Fruit fly (Drosophila melanogaster) whole organism, embryonic: ENCODE measurements around the gene Abl.

Experiments
- Abd-B ChIP-seq: fragments of 200-800 bp; sonication (Bioruptor generic); optimal IDR thresholded peaks from 2 replicates; lab custom pipeline; 2018; ENCODE audit warnings: missing biosample characterization, mild to moderate bottlenecking, missing genetic modification characterization, moderate library complexity
- Atf3 ChIP-seq: fragments of 200-800 bp; sonication (Bioruptor generic); optimal IDR thresholded peaks from 3 replicates; lab custom pipeline; 2016; ENCODE audit warnings: missing biosample characterization, missing genetic modification characterization
- Atf6 ChIP-seq: fragments of 200-800 bp; sonication (Bioruptor generic); IDR thresholded peaks from 2 replicates; pipeline ENCODE4 v1.3.6; 2022; ENCODE audit warnings: missing biosample characterization, missing genetic modification characterization
- Blimp-1 ChIP-seq: fragments of 200-800 bp; sonication (Bioruptor generic); optimal IDR thresholded peaks from 3 replicates; lab custom pipeline; 2018; ENCODE audit warnings: missing biosample characterization, missing genetic modification characterization, mild to moderate bottlenecking, moderate library complexity, missing genetic modification reagents
- C15 ChIP-seq: fragments of 200-800 bp; sonication (Bioruptor generic); IDR thresholded peaks from 3 replicates; pipeline ENCODE4 v1.3.6; 2022; ENCODE audit warnings: missing biosample characterization, missing genetic modification characterization
- CG10267 ChIP-seq: fragments of 200-800 bp; sonication (Bioruptor generic); optimal IDR thresholded peaks from 2 replicates; lab custom pipeline; 2018; ENCODE audit warnings: missing biosample characterization, mild to moderate bottlenecking, missing genetic modification characterization, moderate library complexity
- CG11456 ChIP-seq: fragments of 200-800 bp; sonication (Bioruptor generic); IDR thresholded peaks from 3 replicates; pipeline ENCODE4 v1.3.6; 2022; ENCODE audit warnings: missing biosample characterization, missing genetic modification characterization
- CG12155 ChIP-seq: fragments of 200-800 bp; sonication (Bioruptor generic); optimal IDR thresholded peaks from 3 replicates; lab custom pipeline; 2016; ENCODE audit warnings: missing biosample characterization, missing genetic modification characterization
- CG12299 ChIP-seq: fragments of 200-800 bp; sonication (Bioruptor generic); optimal IDR thresholded peaks from 2 replicates; lab custom pipeline; 2018; ENCODE audit warnings: missing biosample characterization, mild to moderate bottlenecking, missing genetic modification characterization
- CG13287 ChIP-seq: fragments of 200-800 bp; sonication (Bioruptor generic); IDR thresholded peaks from 2 replicates; pipeline ENCODE4 v1.3.6; 2022; ENCODE audit warnings: missing biosample characterization, missing genetic modification characterization; ENCODE audit not compliant: partially characterized antibody
- CG13296 ChIP-seq: fragments of 200-800 bp; sonication (Bioruptor generic); optimal IDR thresholded peaks from 3 replicates; lab custom pipeline; 2018; ENCODE audit warnings: missing biosample characterization, mild to moderate bottlenecking, missing genetic modification characterization
- CG13775 ChIP-seq: fragments of 200-800 bp; sonication (Bioruptor generic); optimal IDR thresholded peaks from 3 replicates; lab custom pipeline; 2017; ENCODE audit warnings: missing biosample characterization, mild to moderate bottlenecking, missing genetic modification characterization
- CG14667 ChIP-seq: fragments of 200-800 bp; sonication (Bioruptor generic); IDR thresholded peaks from 2 replicates; pipeline ENCODE4 v1.3.6; 2022; ENCODE audit warnings: missing biosample characterization, missing genetic modification characterization
- CG17186 ChIP-seq: fragments of 200-800 bp; sonication (Bioruptor generic); optimal IDR thresholded peaks from 3 replicates; lab custom pipeline; 2017; ENCODE audit warnings: missing biosample characterization, missing genetic modification reagents, missing genetic modification characterization
- CG17802 ChIP-seq: fragments of 200-800 bp; sonication (Bioruptor generic); optimal IDR thresholded peaks from 2 replicates; lab custom pipeline; 2018; ENCODE audit warnings: missing biosample characterization, mild to moderate bottlenecking, missing genetic modification characterization, moderate library complexity
- CG2889 ChIP-seq: fragments of 200-800 bp; sonication (Bioruptor generic); IDR thresholded peaks from 3 replicates; pipeline ENCODE4 v1.3.6; 2022; ENCODE audit warnings: missing biosample characterization, missing genetic modification characterization
- CG33213 ChIP-seq: fragments of 200-800 bp; sonication (Bioruptor generic); optimal IDR thresholded peaks from 3 replicates; lab custom pipeline; 2016; ENCODE audit warnings: missing biosample characterization, missing genetic modification characterization
- CG3847 ChIP-seq: fragments of 200-800 bp; sonication (Bioruptor generic); IDR thresholded peaks from 2 replicates; pipeline ENCODE4 v1.3.6; 2022; ENCODE audit warnings: missing biosample characterization, missing genetic modification characterization
- CG4424 ChIP-seq: fragments of 200-800 bp; sonication (Bioruptor generic); optimal IDR thresholded peaks from 3 replicates; lab custom pipeline; 2016; ENCODE audit warnings: missing biosample characterization, missing genetic modification characterization
- CG5953 ChIP-seq: fragments of 200-800 bp; sonication (Bioruptor generic); IDR thresholded peaks from 2 replicates; pipeline ENCODE4 v1.3.6; 2022; ENCODE audit warnings: missing biosample characterization, missing genetic modification characterization
- CG7963 ChIP-seq: fragments of 200-800 bp; sonication (Bioruptor generic); IDR thresholded peaks from 3 replicates; pipeline ENCODE4 v1.3.6; 2022; ENCODE audit warnings: missing biosample characterization, missing genetic modification characterization; ENCODE audit not compliant: partially characterized antibody
- CG7987 ChIP-seq: fragments of 200-800 bp; sonication (Bioruptor generic); optimal IDR thresholded peaks from 2 replicates; lab custom pipeline; 2018; ENCODE audit warnings: missing biosample characterization, mild to moderate bottlenecking, missing genetic modification characterization, moderate library complexity
- D19A ChIP-seq: fragments of 200-800 bp; optimal IDR thresholded peaks from 3 replicates; lab custom pipeline; 2019; ENCODE audit warnings: missing biosample characterization, mild to moderate bottlenecking, missing genetic modification characterization, moderate library complexity
- Dad ChIP-seq: fragments of 200-800 bp; sonication (Bioruptor generic); optimal IDR thresholded peaks from 3 replicates; lab custom pipeline; 2016; ENCODE audit warnings: missing biosample characterization, missing genetic modification characterization
- Ets65A ChIP-seq: fragments of 200-800 bp; sonication (Bioruptor generic); peaks from one replicate; lab custom pipeline; 2016; ENCODE audit warnings: missing biosample characterization, missing genetic modification characterization
- HHEX ChIP-seq: fragments of 200-800 bp; sonication (Bioruptor generic); optimal IDR thresholded peaks from 3 replicates; lab custom pipeline; 2017; ENCODE audit warnings: missing biosample characterization, mild to moderate bottlenecking, missing genetic modification characterization, missing genetic modification reagents
- Hr3 ChIP-seq: fragments of 200-800 bp; sonication (Bioruptor generic); optimal IDR thresholded peaks from 3 replicates; lab custom pipeline; 2016; ENCODE audit warnings: missing biosample characterization, missing genetic modification characterization
- Hr78 ChIP-seq, 2 experiments: fragments of 200-800 bp in 1 of 2; fragments of >200 bp in 1 of 2; sonication (Bioruptor generic) in 1 of 2; optimal IDR thresholded peaks; 2 replicates each; lab custom pipeline; 2017 to 2019; ENCODE audit warnings: missing biosample characterization in 2 of 2, missing genetic modification characterization in 2 of 2, mild to moderate bottlenecking in 1 of 2, moderate library complexity in 1 of 2
- Mes4 ChIP-seq: fragments of 200-800 bp; sonication (Bioruptor generic); optimal IDR thresholded peaks from 2 replicates; lab custom pipeline; 2016; ENCODE audit warnings: missing biosample characterization, missing genetic modification characterization
- Opbp ChIP-seq: fragments of 200-800 bp; sonication (Bioruptor generic); IDR thresholded peaks from 3 replicates; pipeline ENCODE4 v1.3.6; 2022; ENCODE audit warnings: missing biosample characterization, missing genetic modification characterization; ENCODE audit not compliant: partially characterized antibody
- Scr ChIP-seq: fragments of 200-800 bp; sonication (Bioruptor generic); IDR thresholded peaks from 2 replicates; pipeline ENCODE4 v1.3.6; 2022; ENCODE audit warnings: missing biosample characterization, missing genetic modification characterization; ENCODE audit not compliant: partially characterized antibody
- Trl ChIP-seq, 3 experiments: fragments of >200 bp in 2 of 3; fragments of 200-800 bp in 1 of 3; sonication (Bioruptor generic) in 1 of 3; optimal IDR thresholded peaks; 2 replicates in 1 of 3; 3 replicates in 2 of 3; lab custom pipeline; 2016 to 2017; ENCODE audit warnings: missing biosample characterization in 1 of 3, missing genetic modification characterization in 1 of 3
- Xrp1 ChIP-seq: fragments of 200-800 bp; sonication (Bioruptor generic); IDR thresholded peaks from 2 replicates; pipeline ENCODE4 v1.3.6; 2022; ENCODE audit warnings: missing biosample characterization, missing genetic modification characterization
- ab ChIP-seq: fragments of 200-800 bp; sonication (Bioruptor generic); optimal IDR thresholded peaks from 2 replicates; lab custom pipeline; 2016; ENCODE audit warnings: missing biosample characterization, missing genetic modification characterization
- bsh ChIP-seq, 2 experiments: fragments of 200-800 bp; sonication (Bioruptor generic); optimal IDR thresholded peaks; 2 replicates each; lab custom pipeline; 2017 to 2018; ENCODE audit warnings: mild to moderate bottlenecking in 2 of 2, missing biosample characterization in 2 of 2, missing genetic modification characterization in 2 of 2, moderate library complexity in 1 of 2
- cg ChIP-seq: fragments of 200-800 bp; sonication (Bioruptor generic); optimal IDR thresholded peaks from 3 replicates; lab custom pipeline; 2019; ENCODE audit warnings: missing biosample characterization, mild to moderate bottlenecking, missing genetic modification characterization, moderate library complexity
- chn ChIP-seq: fragments of 200-800 bp; sonication (Bioruptor generic); optimal IDR thresholded peaks from 2 replicates; lab custom pipeline; 2016; ENCODE audit warnings: missing biosample characterization, missing genetic modification characterization
- corto ChIP-seq: fragments of 200-800 bp; sonication (Bioruptor generic); optimal IDR thresholded peaks from 2 replicates; lab custom pipeline; 2016; ENCODE audit warnings: missing biosample characterization, mild to moderate bottlenecking, missing genetic modification characterization, moderate library complexity
- dati ChIP-seq: fragments of 200-800 bp; sonication (Bioruptor generic); IDR thresholded peaks from 2 replicates; pipeline ENCODE4 v1.3.6; 2022; ENCODE audit warnings: missing biosample characterization, missing genetic modification characterization
- esg ChIP-seq: fragments of 200-800 bp; sonication (Bioruptor generic); conservative IDR thresholded peaks from 2 replicates; pipeline ENCODE4 v1.3.6; 2022; ENCODE audit warnings: missing biosample characterization, missing genetic modification characterization
- exex ChIP-seq: fragments of 200-800 bp; sonication (Bioruptor generic); optimal IDR thresholded peaks from 4 replicates; lab custom pipeline; 2018; ENCODE audit warnings: missing biosample characterization, mild to moderate bottlenecking, missing genetic modification characterization, moderate library complexity
- lmd ChIP-seq: fragments of 200-800 bp; sonication (Bioruptor generic); IDR thresholded peaks from 2 replicates; pipeline ENCODE4 v1.3.6; 2022; ENCODE audit warnings: missing biosample characterization, missing genetic modification characterization
- maf-S ChIP-seq: fragments of 200-800 bp; sonication (Bioruptor generic); optimal IDR thresholded peaks from 2 replicates; lab custom pipeline; 2016; ENCODE audit warnings: missing biosample characterization, missing genetic modification characterization
- nerfin-1 ChIP-seq: fragments of 200-800 bp; sonication (Bioruptor generic); optimal IDR thresholded peaks from 3 replicates; lab custom pipeline; 2019; ENCODE audit warnings: missing biosample characterization, mild to moderate bottlenecking, missing genetic modification characterization, moderate library complexity
- psq ChIP-seq: fragments of 200-800 bp; sonication (Bioruptor generic); optimal IDR thresholded peaks from 2 replicates; lab custom pipeline; 2017; ENCODE audit warnings: missing biosample characterization, missing genetic modification characterization
- sens-2 ChIP-seq: fragments of 200-800 bp; sonication (Bioruptor generic); IDR thresholded peaks from 2 replicates; pipeline ENCODE4 v1.3.6; 2022; ENCODE audit warnings: missing biosample characterization, missing genetic modification characterization
- stwl ChIP-seq: fragments of 200-800 bp; sonication (Bioruptor generic); optimal IDR thresholded peaks from 3 replicates; lab custom pipeline; 2018; ENCODE audit warnings: missing biosample characterization, mild to moderate bottlenecking, missing genetic modification characterization, moderate library complexity
- tin ChIP-seq: fragments of 200-800 bp; sonication (Bioruptor generic); optimal IDR thresholded peaks from 3 replicates; lab custom pipeline; 2016; ENCODE audit warnings: missing biosample characterization, missing genetic modification characterization
- trem ChIP-seq: fragments of 200-800 bp; optimal IDR thresholded peaks from 3 replicates; lab custom pipeline; 2019; ENCODE audit warnings: missing biosample characterization, mild to moderate bottlenecking, missing genetic modification characterization, moderate library complexity
- trh ChIP-seq: fragments of 200-800 bp; sonication (Bioruptor generic); optimal IDR thresholded peaks from 2 replicates; lab custom pipeline; 2016; ENCODE audit warnings: missing biosample characterization, missing genetic modification characterization
- usp ChIP-seq: fragments of >200 bp; optimal IDR thresholded peaks from 2 replicates; lab custom pipeline; 2017; ENCODE audit warnings: missing biosample characterization, missing genetic modification characterization

The Abl gene

dm6 chr3L:16580049-16580448 is 67.6 kb downstream of the Abl start, which contains the start of gene nxf2 (continued):
- TF ChIP-seq HHEX (GFP tag; lab: Kevin White, UChicago) (no peak), CG14667 (GFP tag; lab: Robert Waterston, UW) (no peak), Xrp1 (0 out of 2 replicates have a peak, but pooled peaks have one; percentile 25), CG7987 (no peak), sens-2 (no peak), CG13775 (GFP tag; lab: Kevin White, UChicago) (no peak), CG4424 (GFP tag; lab: Kevin White, UChicago) (no peak), stwl (tag; lab: Kevin White, UChicago) (peak; percentile 25), CG2889 (GFP tag; lab: Robert Waterston, UW) (no peak), Scr (GFP tag; lab: Robert Waterston, UW) (peak; percentile 66), Atf6 (GFP tag; lab: Robert Waterston, UW) (no peak), Trl (optimal IDR thresholded peaks at IDR 0.05; lab: Kevin White, UChicago) (no peak), Trl (GFP tag; optimal IDR thresholded peaks at IDR 0.05; lab: Kevin White, UChicago) (no peak), CG33213 (GFP tag; lab: Kevin White, UChicago) (no peak), CG5953 (GFP tag; lab: Robert Waterston, UW) (no peak), Hr3 (no peak), tin (GFP tag; lab: Kevin White, UChicago) (no peak), cg (GFP tag; lab: Kevin White, UChicago) (no peak), Ets65A (GFP tag; lab: Kevin White, UChicago) (no peak), exex (tag; lab: Kevin White, UChicago) (no peak), D19A (no peak), psq (GFP tag; lab: Kevin White, UChicago) (no peak), CG13296 (GFP tag; lab: Kevin White, UChicago) (no peak), Atf3 (GFP tag; lab: Kevin White, UChicago) (no peak), dati (GFP tag; lab: Robert Waterston, UW) (no peak), trh (GFP tag; lab: Kevin White, UChicago) (no peak), CG11456 (no peak), maf-S (GFP tag; lab: Kevin White, UChicago) (no peak), Dad (GFP tag; lab: Kevin White, UChicago) (no peak), trem (tag; lab: Kevin White, UChicago) (peak; percentile 19), CG7963 (no peak), esg (GFP tag; lab: Robert Waterston, UW) (no peak), CG12299 (tag; lab: Kevin White, UChicago) (no peak), Mes4 (no peak), CG17186 (GFP tag; lab: Kevin White, UChicago) (no peak), Hr78 (GFP tag; optimal IDR thresholded peaks at IDR 0.05; lab: Kevin White, UChicago) (no peak), Abd-B (GFP tag; lab: Kevin White, UChicago) (no peak), corto (GFP tag; lab: Kevin White, UChicago) (no peak), ab (GFP tag; lab: Kevin White, UChicago) (no peak), CG10267 (tag; lab: Kevin White, UChicago) (peak; percentile 76), CG3847 (GFP tag; lab: Robert Waterston, UW) (no peak), CG13287 (GFP tag; lab: Robert Waterston, UW) (peak; percentile 47), chn (GFP tag; lab: Kevin White, UChicago) (no peak), Opbp (GFP tag; lab: Robert Waterston, UW) (no peak; the same call in 2 of the 3 replicates), CG12155 (no peak), bsh (GFP tag; optimal IDR thresholded peaks at IDR 0.05; lab: Kevin White, UChicago) (no peak), Blimp-1 (GFP tag; lab: Kevin White, UChicago) (no peak), lmd (GFP tag; lab: Robert Waterston, UW) (no peak), nerfin-1 (tag; lab: Kevin White, UChicago) (peak; percentile 43), usp (no peak), CG17802 (tag; lab: Kevin White, UChicago) (no peak), C15 (GFP tag; lab: Robert Waterston, UW) (no peak)
